Worm (Caenorhabditis elegans): Measurements from ENCODE around the gene pat-12.

DNA sequence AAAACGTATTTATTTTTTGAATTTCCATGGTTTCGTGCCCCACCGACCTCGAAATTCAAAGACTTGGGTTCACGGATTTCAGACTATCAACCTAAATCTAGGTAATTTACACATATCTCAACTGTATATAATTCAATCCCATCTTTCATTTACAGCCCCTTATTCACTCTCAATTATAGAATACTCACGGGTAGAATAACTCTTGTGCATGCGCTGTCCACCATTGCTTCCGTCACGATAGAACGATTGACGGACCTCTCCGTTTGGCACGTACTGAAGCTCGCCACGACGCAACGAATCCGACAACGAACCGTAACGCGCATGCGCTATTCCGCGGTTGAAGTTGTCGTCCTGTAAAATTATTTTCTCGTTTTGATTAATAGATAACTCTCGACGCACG is 23.5 kb downstream of the pat-12 start:
- TF ChIP-seq elt-3 (tag; optimal IDR thresholded peaks at IDR 0.05) (no peak), nhr-237 (tag; optimal IDR thresholded peaks at IDR 0.05) (no peak), nhr-129 (tag; optimal IDR thresholded peaks at IDR 0.05) (no peak), mbf-1 (tag; optimal IDR thresholded peaks at IDR 0.05) (no peak), nhr-10 (tag; optimal IDR thresholded peaks at IDR 0.05) (no peak), nhr-11 (tag; optimal IDR thresholded peaks at IDR 0.05) (no peak), nhr-12 (tag; optimal IDR thresholded peaks at IDR 0.05) (no peak), sem-4 (tag; optimal IDR thresholded peaks at IDR 0.05) (no peak)
